Fruit fly (Drosophila melanogaster): ENCODE results near the gene CG14736.

Gene CG14736

DNA sequence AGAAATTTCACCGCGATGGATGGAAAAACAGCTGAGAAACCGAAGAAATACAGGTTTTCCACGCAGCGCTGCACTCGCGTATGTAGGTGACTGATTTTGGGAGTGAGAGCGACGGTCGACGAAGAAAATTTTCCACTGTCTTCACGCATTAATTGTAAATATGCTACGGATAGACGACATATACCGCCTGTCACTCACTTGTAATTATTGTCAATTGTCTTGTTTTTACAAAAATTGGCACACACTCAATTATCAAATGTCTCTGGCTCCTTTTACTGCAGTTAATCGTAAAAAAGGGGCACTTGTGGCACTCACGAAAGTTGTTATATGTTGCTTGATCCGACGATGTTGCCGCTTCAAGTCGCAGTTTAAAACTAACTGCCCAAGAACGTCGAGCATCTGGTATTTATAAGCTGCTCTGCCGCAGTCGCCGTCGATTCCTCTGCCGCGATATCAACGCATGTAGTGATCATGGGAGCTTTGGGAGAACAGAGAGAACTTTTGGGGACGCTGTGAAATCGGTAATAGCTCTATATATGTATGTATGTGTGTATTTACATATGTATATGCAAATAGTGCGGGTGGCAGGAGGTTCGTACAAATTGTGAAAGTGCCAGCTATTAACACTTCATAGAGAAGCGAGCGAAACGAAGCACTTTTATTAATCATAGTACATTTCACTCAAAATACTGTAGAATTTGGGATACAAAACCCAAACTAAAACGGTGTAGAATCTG is 47.2 kb upstream of the CG14736 start, which contains the start of gene mfas (continued):
- TF ChIP-seq Gsc (GFP tag; IDR thresholded peaks at IDR 0.05) = no peak
- no peak for TF ChIP-seq fd3F (GFP tag; optimal IDR thresholded peaks at IDR 0.05)
- TF ChIP-seq pfk (GFP tag; optimal IDR thresholded peaks at IDR 0.05) = peak; percentile 10
- no peak for TF ChIP-seq da (GFP tag; optimal IDR thresholded peaks at IDR 0.05)
- no peak for TF ChIP-seq pho (GFP tag; optimal IDR thresholded peaks at IDR 0.05)
- TF ChIP-seq CG17802 (tag; optimal IDR thresholded peaks at IDR 0.05) = no peak
- TF ChIP-seq CG10462 (GFP tag; optimal IDR thresholded peaks at IDR 0.05) = no peak
- no peak for TF ChIP-seq gsb (GFP tag; IDR thresholded peaks at IDR 0.05)
- no peak for TF ChIP-seq Hr3 (GFP tag; optimal IDR thresholded peaks at IDR 0.05)
- no peak for TF ChIP-seq CG12104 (GFP tag; optimal IDR thresholded peaks at IDR 0.05)
- no peak for TF ChIP-seq CG7928 (GFP tag; optimal IDR thresholded peaks at IDR 0.05)
- no peak for TF ChIP-seq CG16815 (GFP tag; optimal IDR thresholded peaks at IDR 0.05)
- TF ChIP-seq CG14441 (GFP tag; IDR thresholded peaks at IDR 0.05) = no peak
- TF ChIP-seq Taf1 (GFP tag; IDR thresholded peaks at IDR 0.05) = no peak
- no peak for TF ChIP-seq zfh1 (GFP tag; IDR thresholded peaks at IDR 0.05)
- no peak for TF ChIP-seq CG2129 (GFP tag; IDR thresholded peaks at IDR 0.05; ENCODE audit: partially characterized antibody)
- no peak for TF ChIP-seq p53 (GFP tag; optimal IDR thresholded peaks at IDR 0.05)
- no peak for TF ChIP-seq salm (tag; optimal IDR thresholded peaks at IDR 0.05)

DNA sequence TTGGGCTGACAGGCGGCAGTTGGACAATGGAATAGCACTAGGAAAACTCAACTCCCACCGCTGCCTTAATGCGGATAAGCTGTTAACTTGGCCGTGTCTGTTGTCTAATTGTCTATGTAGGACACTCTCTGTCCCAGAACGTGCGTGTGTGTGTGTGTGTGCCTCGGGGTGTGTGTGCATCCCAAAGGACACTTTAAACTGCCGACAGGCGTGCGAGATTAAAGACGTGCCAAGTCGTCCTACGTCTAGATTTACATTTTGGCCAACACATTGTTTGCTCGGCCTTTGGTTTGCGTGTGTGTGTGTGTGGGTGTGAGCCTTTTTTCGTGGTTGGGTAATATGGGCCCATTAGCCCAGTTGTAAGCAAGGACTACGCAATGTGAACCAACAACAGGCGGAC is 42.2 kb upstream of the CG14736 start:
- TF ChIP-seq crc (GFP tag; optimal IDR thresholded peaks at IDR 0.05) (no peak), pita (GFP tag; optimal IDR thresholded peaks at IDR 0.05) (no peak), MESR4 (GFP tag; optimal IDR thresholded peaks at IDR 0.05) (no peak), nerfin-2 (GFP tag; IDR thresholded peaks at IDR 0.05; ENCODE audit: partially characterized antibody) (no peak), CG16779 (GFP tag; IDR thresholded peaks at IDR 0.05) (no peak), CG12942 (GFP tag; optimal IDR thresholded peaks at IDR 0.05) (no peak), Med (GFP tag) (peak; percentile 56), CG4730 (GFP tag; IDR thresholded peaks at IDR 0.05) (no peak), zen (tag; optimal IDR thresholded peaks at IDR 0.05) (peak; percentile 74), knrl (GFP tag; IDR thresholded peaks at IDR 0.05; ENCODE audit: partially characterized antibody) (no peak), CG12659 (GFP tag; optimal IDR thresholded peaks at IDR 0.05) (no peak), Abd-B (GFP tag; optimal IDR thresholded peaks at IDR 0.05) (no peak), Atf6 (GFP tag; IDR thresholded peaks at IDR 0.05) (no peak), CG6654 (GFP tag; optimal IDR thresholded peaks at IDR 0.05) (no peak), CG16863 (GFP tag; optimal IDR thresholded peaks at IDR 0.05) (no peak), CHES-1-like (GFP tag; optimal IDR thresholded peaks at IDR 0.05) (no peak), onecut (GFP tag; IDR thresholded peaks at IDR 0.05) (no peak), kni (GFP tag; optimal IDR thresholded peaks at IDR 0.05) (no peak), D (optimal IDR thresholded peaks at IDR 0.05) (peak; percentile 8), D (GFP tag; optimal IDR thresholded peaks at IDR 0.05) (no peak), Doc2 (GFP tag; IDR thresholded peaks at IDR 0.05) (no peak), tll (GFP tag; optimal IDR thresholded peaks at IDR 0.05) (peak in 1 of 2 experiments; percentile 68), CG2712 (tag; optimal IDR thresholded peaks at IDR 0.05) (no peak), repo (GFP tag; optimal IDR thresholded peaks at IDR 0.05) (no peak), CG18619 (GFP tag; optimal IDR thresholded peaks at IDR 0.05) (no peak), p53 (GFP tag; optimal IDR thresholded peaks at IDR 0.05) (no peak), CG17186 (GFP tag; optimal IDR thresholded peaks at IDR 0.05) (no peak), Dbx (GFP tag; IDR thresholded peaks at IDR 0.05) (no peak), CG16815 (GFP tag; optimal IDR thresholded peaks at IDR 0.05) (no peak), dimm (GFP tag; IDR thresholded peaks at IDR 0.05) (no peak), CG13287 (GFP tag; IDR thresholded peaks at IDR 0.05; ENCODE audit: partially characterized antibody) (no peak), CG8089 (GFP tag; optimal IDR thresholded peaks at IDR 0.05) (no peak), Bteb2 (GFP tag; optimal IDR thresholded peaks at IDR 0.05) (no peak), CG10267 (tag; optimal IDR thresholded peaks at IDR 0.05) (no peak)
